Fruit fly (Drosophila melanogaster): ENCODE measurements around the gene GlcAT-P.
"Not testable (repeated sequence)": the region's sequence is repeated elsewhere in the genome, so short reads cannot be mapped to it uniquely, and the experiment has no call there.

GlcAT-P gene

dm6 chr3L:11186768-11187167 lies 10.6 kb downstream of the GlcAT-P start:
- TF ChIP-seq CG17801 (GFP tag; optimal IDR thresholded peaks at IDR 0.05; ENCODE audit: partially characterized antibody), result no peak

dm6 chr3L:11183965-11184364 lies 13.4 kb downstream of the GlcAT-P start:
- no peak for TF ChIP-seq CG17801 (GFP tag; optimal IDR thresholded peaks at IDR 0.05; ENCODE audit: partially characterized antibody)

DNA sequence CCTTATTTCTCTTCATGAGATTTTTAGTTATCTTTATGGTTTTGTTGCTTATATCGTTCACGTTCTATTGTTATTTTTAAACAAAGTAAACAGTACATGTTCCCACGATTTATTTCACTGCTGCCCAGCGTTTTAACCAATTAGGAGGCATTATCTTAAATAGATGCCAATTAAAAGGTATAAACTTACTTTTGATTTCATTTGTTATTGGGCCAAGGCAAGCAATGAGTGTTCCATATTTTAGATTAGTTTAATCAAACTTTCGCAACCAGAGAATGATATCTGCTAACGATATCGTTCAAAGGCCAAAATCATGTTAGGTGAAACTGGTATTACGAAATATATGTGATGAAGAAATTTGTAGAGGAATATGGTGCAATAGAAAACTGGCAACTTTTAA lies 14.3 kb downstream of the GlcAT-P start:
- no peak for TF ChIP-seq CG17801 (GFP tag; optimal IDR thresholded peaks at IDR 0.05; ENCODE audit: partially characterized antibody)

DNA sequence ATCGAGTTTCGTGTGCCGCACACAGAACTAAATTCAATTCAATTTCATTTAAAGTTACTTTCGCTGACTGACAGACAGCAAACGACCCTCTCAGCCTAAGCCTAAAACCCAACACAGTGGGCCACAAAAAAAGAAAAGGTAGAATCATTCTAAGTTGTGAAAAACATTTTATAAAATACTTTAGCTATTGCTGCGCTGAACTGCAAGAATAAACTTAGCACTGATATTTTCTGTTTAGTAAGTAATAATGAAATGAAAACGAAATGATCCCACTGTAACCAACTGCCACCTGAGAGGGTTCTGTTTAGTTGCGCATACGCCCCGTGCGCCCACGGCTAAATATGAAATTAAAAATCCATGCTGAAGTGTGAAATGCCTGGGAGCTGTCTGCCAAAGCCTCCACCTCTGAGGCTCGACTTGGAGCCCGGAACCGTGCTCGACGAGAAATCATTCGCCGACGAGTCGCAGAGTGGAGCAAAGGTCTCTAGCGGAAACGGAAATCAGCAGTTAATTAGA lies 24.2 kb downstream of the GlcAT-P start, which contains the start of gene CG14142:
Gene CG14142 (plus strand): TSS at position 466 of the 516 bp plus-strand sequence.
- no peak for TF ChIP-seq CG17801 (GFP tag; optimal IDR thresholded peaks at IDR 0.05; ENCODE audit: partially characterized antibody)

DNA sequence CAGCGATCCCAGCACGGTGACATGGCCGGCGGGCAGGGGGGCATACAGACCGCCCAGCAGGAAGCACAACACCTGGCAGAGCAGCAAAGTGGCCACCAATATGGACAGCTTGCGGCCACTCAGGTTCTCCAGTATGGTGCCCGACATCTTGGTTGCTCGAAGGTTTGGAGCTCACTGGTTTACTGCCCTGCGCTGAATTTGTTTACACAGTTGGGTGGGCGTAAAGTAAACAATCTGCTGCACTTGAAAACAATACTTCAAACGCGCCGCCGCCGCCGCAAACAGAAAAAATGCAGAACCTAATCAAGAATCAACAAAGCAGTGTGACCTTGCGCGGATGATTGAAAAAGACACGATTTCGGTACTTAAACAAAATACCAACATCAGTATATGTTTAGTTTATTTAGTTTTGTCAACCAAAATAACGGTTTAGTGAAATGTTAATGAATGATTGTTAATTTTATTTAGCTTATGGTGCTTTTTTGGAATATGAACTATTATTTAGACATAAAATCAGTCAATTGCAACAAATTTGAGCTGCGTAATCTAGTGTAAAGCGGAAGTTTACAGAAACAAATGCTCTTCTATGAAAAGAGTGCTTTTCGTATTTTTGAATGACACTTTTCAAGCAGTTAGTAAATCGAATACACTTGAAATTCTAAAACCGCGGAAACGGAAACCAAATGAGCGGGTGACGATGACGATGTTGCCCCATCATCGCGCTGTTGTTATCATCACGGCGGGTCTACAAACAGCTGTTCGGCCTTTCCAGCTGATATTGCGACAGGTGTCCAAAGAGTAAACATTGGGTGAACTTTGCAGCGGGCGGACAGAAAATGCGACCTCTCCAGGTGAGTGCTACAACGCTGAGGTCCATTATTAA lies 27.8 kb downstream of the GlcAT-P start, which contains the start of the genes wls and Adck5:
Gene wls (minus strand): TSS at position 327 of the 883 bp plus-strand sequence.
Gene Adck5 (plus strand): TSS at position 519 of the 883 bp plus-strand sequence.
- peak; percentile 75 for TF ChIP-seq CG17801 (GFP tag; optimal IDR thresholded peaks at IDR 0.05; ENCODE audit: partially characterized antibody)

dm6 chr3L:11164899-11165298 lies 32.4 kb downstream of the GlcAT-P start, which contains the start of gene Alg10:
Gene Alg10, plus strand, starts transcription at chr3L:11164971.
- TF ChIP-seq CG17801 (GFP tag; optimal IDR thresholded peaks at IDR 0.05; ENCODE audit: partially characterized antibody), result no peak

- TF ChIP-seq CG17801 (GFP tag; optimal IDR thresholded peaks at IDR 0.05; ENCODE audit: partially characterized antibody), result no peak
Measured at dm6 chr3L:11155380-11155779, 42.0 kb downstream of the GlcAT-P start.

dm6 chr3L:11150735-11151287 lies 46.5 kb downstream of the GlcAT-P start, which contains the start of gene CG6216:
Gene CG6216, minus strand, starts transcription at chr3L:11150785.
- TF ChIP-seq CG17801 (GFP tag; optimal IDR thresholded peaks at IDR 0.05; ENCODE audit: partially characterized antibody), result no peak

DNA sequence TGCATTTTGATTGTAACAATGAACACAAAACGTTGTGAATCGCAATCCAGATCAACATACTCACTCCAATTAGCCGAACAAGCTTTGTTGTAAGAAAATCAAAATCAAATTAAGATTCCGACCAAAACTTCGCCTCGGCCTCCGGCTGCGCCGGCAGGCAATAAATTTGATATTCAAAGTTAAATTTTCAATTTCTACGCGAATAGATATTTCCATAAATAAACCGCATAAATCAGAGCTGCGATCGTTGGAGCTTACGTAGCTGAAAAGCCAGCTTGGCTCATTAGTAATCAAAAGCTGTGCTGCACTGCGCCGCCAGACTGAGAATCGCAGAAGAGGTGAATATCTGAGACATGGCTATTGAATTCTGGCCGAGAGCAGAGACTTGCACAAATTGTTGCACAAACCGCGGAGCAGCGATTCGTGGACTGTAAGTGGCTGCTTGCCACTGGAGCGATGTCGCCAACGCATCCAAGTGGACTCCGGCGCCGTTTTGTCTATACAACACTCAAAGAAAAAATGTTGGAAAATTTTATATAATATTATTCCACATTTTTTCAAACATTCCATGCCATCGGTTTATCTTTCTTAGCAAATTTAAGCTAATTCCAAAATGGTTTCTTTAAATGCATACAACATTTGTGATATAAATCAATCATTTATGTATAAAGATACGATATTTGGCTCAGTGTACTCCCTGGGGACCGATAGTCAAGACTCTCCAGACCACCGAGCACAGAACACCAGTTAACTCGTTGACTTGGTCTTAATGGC lies 48.7 kb downstream of the GlcAT-P start:
- TF ChIP-seq CG17801 (GFP tag; optimal IDR thresholded peaks at IDR 0.05; ENCODE audit: partially characterized antibody), result no peak

dm6 chr3L:11147675-11148074 lies 49.7 kb downstream of the GlcAT-P start:
- TF ChIP-seq CG17801 (GFP tag; optimal IDR thresholded peaks at IDR 0.05; ENCODE audit: partially characterized antibody), result no peak

DNA sequence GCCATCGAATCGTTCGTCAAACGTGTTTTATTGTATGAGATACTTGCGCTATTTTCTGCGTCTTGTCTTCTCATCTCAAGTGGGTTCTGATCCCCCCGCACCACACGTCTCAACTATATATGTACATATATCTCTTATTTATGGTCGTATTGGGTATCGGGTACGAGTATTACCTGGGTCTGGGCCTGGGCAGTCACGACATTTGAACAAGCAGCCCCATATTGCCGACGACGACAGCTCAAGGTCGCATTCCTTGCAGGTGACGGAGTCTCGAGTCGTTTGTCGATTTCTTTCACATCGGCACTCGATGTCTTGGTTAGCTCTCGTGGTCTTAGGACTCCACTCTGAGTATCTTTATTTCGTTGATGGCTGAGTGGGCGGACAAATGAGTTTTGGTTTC lies 52.3 kb downstream of the GlcAT-P start:
- no peak for TF ChIP-seq CG17801 (GFP tag; optimal IDR thresholded peaks at IDR 0.05; ENCODE audit: partially characterized antibody)

dm6 chr3L:11138862-11139261 lies 58.5 kb downstream of the GlcAT-P start:
- no peak for TF ChIP-seq CG17801 (GFP tag; optimal IDR thresholded peaks at IDR 0.05; ENCODE audit: partially characterized antibody)

DNA sequence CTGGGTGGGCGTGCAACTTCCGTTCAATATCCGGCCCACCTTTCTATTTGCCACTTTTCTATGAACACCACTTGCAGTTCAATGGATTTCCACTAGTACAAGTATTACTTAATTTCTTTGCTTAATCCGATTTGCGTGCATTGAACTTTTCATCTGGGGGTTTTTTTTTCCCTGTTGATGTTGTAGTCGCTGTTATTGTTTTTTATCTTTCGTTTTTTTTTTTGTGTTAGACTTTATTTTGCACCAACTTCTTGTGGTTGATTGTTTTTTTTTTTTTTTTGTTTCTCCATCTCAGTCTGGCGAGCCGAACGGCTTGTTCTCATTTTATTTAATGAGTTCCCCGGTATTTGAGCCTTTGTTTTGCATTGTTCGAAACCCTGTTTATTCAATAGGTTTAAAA lies 61.0 kb downstream of the GlcAT-P start:
- no peak for TF ChIP-seq CG17801 (GFP tag; optimal IDR thresholded peaks at IDR 0.05; ENCODE audit: partially characterized antibody)

DNA sequence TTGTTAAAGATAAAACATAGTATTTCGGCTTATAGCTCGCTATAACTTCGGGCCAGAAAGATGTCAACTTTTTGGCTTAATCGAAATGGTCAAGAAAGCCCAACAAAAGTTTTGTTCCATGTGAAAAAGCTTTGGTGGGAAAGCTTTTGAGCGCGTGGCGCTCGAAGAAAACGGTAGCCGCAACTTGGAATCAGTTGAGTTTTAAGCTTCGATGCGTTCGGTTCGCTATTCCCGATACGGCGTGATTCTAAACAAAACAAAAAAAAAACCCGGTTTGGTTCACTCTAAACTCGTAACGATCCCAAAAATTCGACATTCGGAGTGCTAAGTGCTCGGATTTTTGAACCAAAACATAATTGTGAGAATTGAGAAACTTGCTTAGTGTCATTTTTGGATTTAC lies 61.5 kb downstream of the GlcAT-P start, which contains the start of gene IRSp53:
Gene IRSp53 (plus strand): TSS at position 204 of the 400 bp plus-strand sequence.
- no peak for TF ChIP-seq CG17801 (GFP tag; optimal IDR thresholded peaks at IDR 0.05; ENCODE audit: partially characterized antibody)

- not testable (repeated sequence) for TF ChIP-seq CG17801 (GFP tag; optimal IDR thresholded peaks at IDR 0.05; ENCODE audit: partially characterized antibody)
Measured at dm6 chr3L:11134886-11135285, 62.5 kb downstream of the GlcAT-P start, which contains the start of gene CG14143. Gene CG14143, plus strand, starts transcription at chr3L:11134987.

Data from ovary, adult (tissue).